Fruit fly (Drosophila melanogaster): Measurements from ENCODE around the gene Ubqn.

Gene Ubqn

DNA sequence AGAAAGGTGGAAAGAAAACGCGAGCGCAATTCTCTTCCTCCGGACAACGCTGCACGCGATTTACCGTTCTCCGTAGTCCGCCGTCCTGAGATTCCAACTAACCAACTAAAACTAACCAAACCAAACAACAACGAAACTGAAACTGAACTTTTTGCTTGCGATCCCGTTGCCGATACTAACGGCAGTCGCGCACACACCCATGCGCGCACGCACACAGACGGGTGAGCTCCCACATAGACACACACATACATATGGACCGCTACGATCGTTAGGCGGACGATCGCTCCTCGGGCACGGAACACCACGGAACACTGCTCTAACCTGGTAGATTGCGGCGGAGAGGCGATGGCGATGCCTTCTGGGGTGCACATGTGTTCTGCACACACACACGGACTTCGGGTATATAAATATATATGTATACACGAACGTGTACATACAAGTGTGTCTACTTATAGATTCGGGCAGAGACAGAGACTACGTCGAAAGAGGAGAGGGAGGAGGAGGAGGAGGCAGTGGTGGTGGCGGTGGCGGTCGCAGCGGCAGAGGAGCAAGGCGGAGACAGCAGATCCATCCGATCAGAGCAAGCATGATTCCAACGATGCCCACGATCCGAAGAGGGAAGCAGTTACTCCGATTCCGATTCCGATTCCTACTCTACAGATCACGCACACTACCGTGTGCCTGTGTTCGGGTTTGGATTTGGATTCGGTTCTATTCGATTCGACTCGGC lies 29.5 kb downstream of the Ubqn start, which contains the start of gene meso18E:
Gene meso18E, minus strand, starts transcription at position 148 of the 730 bp plus-strand sequence.
- TF ChIP-seq CG15336 (GFP tag; IDR thresholded peaks at IDR 0.05) (no peak), Eip78C (GFP tag) (peak; percentile 40), achi (GFP tag; optimal IDR thresholded peaks at IDR 0.05) (no peak), CG8119 (GFP tag; IDR thresholded peaks at IDR 0.05) (no peak), CG4318 (GFP tag; optimal IDR thresholded peaks at IDR 0.05) (no peak), CG31627 (GFP tag; optimal IDR thresholded peaks at IDR 0.05) (no peak), CG6163 (GFP tag; IDR thresholded peaks at IDR 0.05) (no peak), fkh (GFP tag; optimal IDR thresholded peaks at IDR 0.05) (no peak), CG6854 (GFP tag; optimal IDR thresholded peaks at IDR 0.05) (no peak), svp (GFP tag) (peak; percentile 79), CG3032 (tag; optimal IDR thresholded peaks at IDR 0.05) (no peak), Eip93F (GFP tag; optimal IDR thresholded peaks at IDR 0.05) (no peak), eg (GFP tag; IDR thresholded peaks at IDR 0.05) (0 out of 3 replicates have a peak, but pooled peaks have one; percentile 7), Lpt (GFP tag; optimal IDR thresholded peaks at IDR 0.05) (no peak), Sox15 (GFP tag; optimal IDR thresholded peaks at IDR 0.05) (no peak), Ets21C (GFP tag; optimal IDR thresholded peaks at IDR 0.05) (no peak), CG11762 (GFP tag; optimal IDR thresholded peaks at IDR 0.05; ENCODE audit: insufficient read depth) (no peak), net (GFP tag; optimal IDR thresholded peaks at IDR 0.05) (no peak), fd85E (GFP tag; optimal IDR thresholded peaks at IDR 0.05) (no peak)

DNA sequence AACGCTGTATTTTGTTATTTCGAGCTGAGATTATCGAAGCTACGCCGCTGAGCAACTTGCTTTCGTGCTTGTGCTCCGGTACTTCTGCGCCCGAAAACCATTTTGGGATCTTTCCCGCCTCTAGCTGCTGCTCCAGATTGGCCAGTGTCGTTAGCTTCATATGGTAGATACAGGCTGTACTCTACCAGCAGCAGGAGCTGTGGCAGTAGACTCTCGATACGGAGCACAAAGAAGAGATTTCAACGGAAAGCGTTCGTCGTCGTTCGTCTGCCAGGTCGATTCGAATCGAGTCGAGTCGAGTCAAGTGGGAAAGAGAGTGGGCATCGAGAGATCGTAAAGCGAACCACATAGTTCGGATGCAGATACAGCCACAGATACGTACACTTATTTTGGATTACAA lies 31.2 kb downstream of the Ubqn start:
- TF ChIP-seq svp (GFP tag): peak; percentile 71
- no peak for TF ChIP-seq salr (GFP tag; optimal IDR thresholded peaks at IDR 0.05)

DNA sequence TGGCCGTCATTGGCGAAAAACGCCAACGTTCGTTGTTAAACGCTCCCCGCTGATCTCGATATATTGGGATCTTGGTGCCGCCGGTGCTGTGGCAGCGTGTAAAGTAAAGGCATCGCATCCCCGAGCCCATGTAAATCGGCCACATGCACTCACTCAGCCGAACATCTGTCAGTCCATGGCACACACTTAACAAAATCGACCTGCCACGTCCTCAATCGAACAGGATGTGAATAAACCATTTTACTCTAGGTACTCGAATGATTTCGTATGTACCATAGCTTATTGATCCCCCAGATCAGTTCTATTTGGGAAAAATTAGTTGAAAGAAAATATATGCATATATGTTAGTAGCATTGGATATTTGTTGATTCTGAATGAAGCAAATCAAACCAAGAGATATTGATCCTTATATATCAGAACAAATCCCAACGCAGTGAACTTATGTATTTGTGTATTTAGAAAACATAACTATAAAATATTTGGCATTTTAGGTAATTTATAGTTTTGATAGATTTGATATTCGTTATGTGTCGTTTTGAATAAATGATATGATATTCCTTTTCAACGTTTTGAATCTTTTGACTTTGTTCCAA lies 32.8 kb downstream of the Ubqn start:
- TF ChIP-seq CG10631 (GFP tag; optimal IDR thresholded peaks at IDR 0.05): peak; percentile 5
- peak; percentile 45 for TF ChIP-seq svp (GFP tag)
- no peak for TF ChIP-seq Sox15 (GFP tag; optimal IDR thresholded peaks at IDR 0.05)
- TF ChIP-seq CG8632 (GFP tag; optimal IDR thresholded peaks at IDR 0.05): no peak
- peak; percentile 40 for TF ChIP-seq Eip78C (GFP tag)

DNA sequence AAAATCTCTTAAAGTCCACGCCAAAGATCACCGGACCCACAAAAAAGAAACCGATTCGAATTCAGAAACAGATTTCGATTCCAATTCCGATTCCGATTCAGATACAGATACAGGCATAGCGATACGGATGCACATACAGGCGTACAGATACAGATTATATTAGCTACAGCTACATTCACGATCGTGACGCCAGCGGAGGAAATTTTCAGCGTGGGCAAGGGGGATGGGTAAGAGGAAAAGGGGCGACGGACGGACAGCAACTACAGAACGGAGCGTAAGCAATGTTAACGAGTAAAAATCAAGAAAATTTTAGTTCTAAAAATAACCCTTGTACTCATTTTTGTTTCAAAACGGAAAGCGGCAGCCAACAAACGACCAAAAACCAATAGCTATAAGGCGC lies 33.4 kb downstream of the Ubqn start:
- no peak for TF ChIP-seq CG34406 (GFP tag; optimal IDR thresholded peaks at IDR 0.05)
- peak; percentile 17 for TF ChIP-seq svp (GFP tag)
- TF ChIP-seq Gug (GFP tag; IDR thresholded peaks at IDR 0.05): no peak

dm6 chrX:19717988-19718973 lies 34.7 kb downstream of the Ubqn start, which contains the start of gene CG12531:
Gene CG12531, plus strand, starts transcription at chrX:19718923.
- TF ChIP-seq ss (GFP tag; optimal IDR thresholded peaks at IDR 0.05) (peak in 1 of 2 experiments; percentile 35), CG6276 (GFP tag; optimal IDR thresholded peaks at IDR 0.05) (no peak), CG11762 (GFP tag; optimal IDR thresholded peaks at IDR 0.05; ENCODE audit: insufficient read depth) (no peak), dac (GFP tag; optimal IDR thresholded peaks at IDR 0.05) (no peak), svp (GFP tag) (peak; percentile 10)

DNA sequence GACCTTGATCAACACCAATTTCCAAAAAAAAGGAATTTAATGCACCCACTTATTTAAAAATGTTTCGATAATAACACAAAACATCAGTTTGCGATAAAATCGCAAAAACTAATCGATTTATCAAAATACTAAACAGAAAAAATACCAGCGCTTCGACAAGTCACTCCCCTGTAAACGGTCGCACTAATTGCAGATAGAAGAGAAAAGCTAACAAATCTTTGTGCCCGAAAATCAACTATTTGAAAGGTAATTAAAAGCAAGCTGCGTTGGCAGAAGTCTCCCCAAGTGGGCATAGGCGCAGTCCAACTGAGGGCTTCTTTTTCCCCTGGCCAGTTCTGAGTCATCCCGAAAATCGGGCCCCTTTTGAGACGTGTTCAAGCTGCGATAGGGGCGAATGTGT lies 47.2 kb downstream of the Ubqn start, which contains the start of gene AP-1-2beta:
Gene AP-1-2beta, plus strand, starts transcription at position 161 of the 400 bp plus-strand sequence.
- TF ChIP-seq fd59A (GFP tag; optimal IDR thresholded peaks at IDR 0.05) (no peak), Hr4 (GFP tag; optimal IDR thresholded peaks at IDR 0.05) (no peak), dac (GFP tag; optimal IDR thresholded peaks at IDR 0.05) (no peak), CG10669 (GFP tag; optimal IDR thresholded peaks at IDR 0.05) (no peak), fkh (GFP tag; optimal IDR thresholded peaks at IDR 0.05) (no peak), Hr39 (GFP tag; optimal IDR thresholded peaks at IDR 0.05) (no peak), CG3919 (GFP tag; optimal IDR thresholded peaks at IDR 0.05) (no peak), CG8119 (GFP tag; IDR thresholded peaks at IDR 0.05) (no peak), CG32006 (GFP tag; optimal IDR thresholded peaks at IDR 0.05) (no peak), Hr38 (GFP tag; optimal IDR thresholded peaks at IDR 0.05) (no peak), CG10631 (GFP tag; optimal IDR thresholded peaks at IDR 0.05) (no peak), CG8632 (GFP tag; optimal IDR thresholded peaks at IDR 0.05) (no peak), CG7368 (GFP tag; optimal IDR thresholded peaks at IDR 0.05) (no peak), CG4318 (GFP tag; optimal IDR thresholded peaks at IDR 0.05) (no peak), CG11762 (GFP tag; optimal IDR thresholded peaks at IDR 0.05; ENCODE audit: insufficient read depth) (no peak), CG34406 (GFP tag; optimal IDR thresholded peaks at IDR 0.05) (no peak)
